Worm (Caenorhabditis elegans): ENCODE results near the gene ztf-22.

- no peak for TF ChIP-seq dao-5 (tag; optimal IDR thresholded peaks at IDR 0.05)
- no peak for TF ChIP-seq him-1 (tag; optimal IDR thresholded peaks at IDR 0.05)
- TF ChIP-seq W03F9.2 (tag; optimal IDR thresholded peaks at IDR 0.05), result no peak
These were observed 40.6 kb downstream of the ztf-22 start, which contains the start of gene F15D4.5 for ce11 chrII:13245076-13245475.
